Worm (Caenorhabditis elegans) whole organism, young adult: ENCODE results near the gene E02H4.4.

Source experiments
- B0035.1 ChIP-seq: sonication (generic microtip); optimal IDR thresholded peaks from 2 replicates; lab custom pipeline; 2016; ENCODE audit warnings: missing genetic modification characterization, mild to moderate bottlenecking, missing compliant biosample characterization, missing genotype, missing genetic modification reagents
- B0336.3 ChIP-seq: fragments of 200-800 bp; sonication (Bioruptor generic); IDR thresholded peaks from 2 replicates; pipeline ENCODE4 v1.3.6; 2022; ENCODE audit warnings: missing genetic modification characterization, missing compliant biosample characterization
- F10E7.11 ChIP-seq: sonication (generic microtip); optimal IDR thresholded peaks from 2 replicates; lab custom pipeline; 2017; ENCODE audit warnings: mild to moderate bottlenecking, missing genetic modification characterization, moderate library complexity, missing compliant biosample characterization
- F37B4.10 ChIP-seq: fragments of 200-800 bp; sonication (Bioruptor generic); IDR thresholded peaks from 2 replicates; pipeline ENCODE4 v1.3.6; 2022; ENCODE audit warnings: missing genetic modification characterization, missing compliant biosample characterization
- F57A8.1 ChIP-seq: fragments of 200-800 bp; sonication (Bioruptor generic); optimal IDR thresholded peaks from 2 replicates; lab custom pipeline; 2018; ENCODE audit warnings: mild to moderate bottlenecking, missing genetic modification characterization, moderate library complexity, missing compliant biosample characterization
- F57C9.4 ChIP-seq: sonication (generic microtip); optimal IDR thresholded peaks from 2 replicates; lab custom pipeline; 2017; ENCODE audit warnings: mild to moderate bottlenecking, missing genetic modification characterization, missing compliant biosample characterization
- K11D2.4 ChIP-seq: fragments of 200-800 bp; sonication (Bioruptor generic); IDR thresholded peaks from 2 replicates; pipeline ENCODE4 v1.3.6; 2022; ENCODE audit warnings: missing genetic modification reagents, missing genetic modification characterization, missing compliant biosample characterization
- K12H6.12 ChIP-seq: fragments of 200-800 bp; sonication (Bioruptor generic); optimal IDR thresholded peaks from 2 replicates; lab custom pipeline; 2018; ENCODE audit warnings: mild to moderate bottlenecking, missing genetic modification characterization, missing compliant biosample characterization
- Y56A3A.18 ChIP-seq: fragments of 200-800 bp; sonication (Bioruptor generic); IDR thresholded peaks from 2 replicates; pipeline ENCODE4 v1.3.6; 2022; ENCODE audit warnings: missing genetic modification reagents, missing genetic modification characterization, missing compliant biosample characterization
- Y67H2A.10 ChIP-seq: fragments of 200-800 bp; sonication (Bioruptor generic); conservative IDR thresholded peaks from 2 replicates; pipeline ENCODE4 v1.3.6; 2022; ENCODE audit warnings: missing genetic modification reagents, missing genetic modification characterization, missing compliant biosample characterization
- ZK185.1 ChIP-seq: sonication (generic microtip); optimal IDR thresholded peaks from 2 replicates; lab custom pipeline; 2016; ENCODE audit warnings: mild to moderate bottlenecking, missing genetic modification characterization, missing compliant biosample characterization; ENCODE audit not compliant: poor library complexity, severe bottlenecking
- akir-1 ChIP-seq: fragments of 200-800 bp; sonication (Bioruptor generic); optimal IDR thresholded peaks from 2 replicates; lab custom pipeline; 2018; ENCODE audit warnings: mild to moderate bottlenecking, missing genetic modification characterization, moderate library complexity, missing compliant biosample characterization
- ama-1 ChIP-seq, 3 experiments: fragments of 150-350 bp in 1 of 3; sonication (generic microtip) in 2 of 3; optimal IDR thresholded peaks; 2 replicates each; lab custom pipeline; 2014 to 2018; ENCODE audit warnings: missing biosample characterization in 2 of 3, missing genetic modification characterization in 2 of 3, missing genetic modification reagents in 2 of 3
- aptf-3 ChIP-seq: fragments of 200-800 bp; sonication (Bioruptor generic); IDR thresholded peaks from 2 replicates; pipeline ENCODE4 v1.3.6; 2022; ENCODE audit warnings: missing genetic modification characterization, missing compliant biosample characterization
- attf-3 ChIP-seq: fragments of 200-800 bp; sonication (Bioruptor generic); conservative IDR thresholded peaks from 2 replicates; pipeline ENCODE4 v1.3.6; 2022; ENCODE audit warnings: missing genetic modification reagents, missing genetic modification characterization, missing compliant biosample characterization
- bed-1 ChIP-seq: fragments of 200-800 bp; sonication (Bioruptor generic); IDR thresholded peaks from 2 replicates; pipeline ENCODE4 v1.3.6; 2022; ENCODE audit warnings: missing genetic modification reagents, missing genetic modification characterization, missing compliant biosample characterization
- ceh-100 ChIP-seq: fragments of 200-800 bp; sonication (Bioruptor generic); IDR thresholded peaks from 2 replicates; pipeline ENCODE4 v1.3.6; 2022; ENCODE audit warnings: missing genetic modification reagents, missing genetic modification characterization, missing compliant biosample characterization
- ceh-27 ChIP-seq: fragments of 200-800 bp; sonication (Bioruptor generic); optimal IDR thresholded peaks from 2 replicates; lab custom pipeline; 2018; ENCODE audit warnings: mild to moderate bottlenecking, missing genetic modification characterization, moderate library complexity, missing compliant biosample characterization
- ceh-40 ChIP-seq: fragments of 200-800 bp; sonication (Bioruptor generic); IDR thresholded peaks from 2 replicates; pipeline ENCODE4 v1.3.6; 2022; ENCODE audit warnings: missing genetic modification characterization, missing compliant biosample characterization
- die-1 ChIP-seq: sonication (generic microtip); optimal IDR thresholded peaks from 2 replicates; lab custom pipeline; 2016; ENCODE audit warnings: missing genotype, mild to moderate bottlenecking, missing genetic modification characterization, missing compliant biosample characterization
- dpff-1 ChIP-seq: sonication (generic microtip); optimal IDR thresholded peaks from 2 replicates; lab custom pipeline; 2017; ENCODE audit warnings: mild to moderate bottlenecking, missing genetic modification characterization, missing compliant biosample characterization
- efl-1 ChIP-seq: fragments of 150-350 bp; optimal IDR thresholded peaks from 2 replicates; lab custom pipeline; 2014; ENCODE audit warnings: missing biosample characterization, missing genetic modification reagents, missing genetic modification characterization
- egrh-3 ChIP-seq: fragments of 200-800 bp; sonication (Bioruptor generic); IDR thresholded peaks from 2 replicates; pipeline ENCODE4 v1.3.6; 2022; ENCODE audit warnings: missing genetic modification reagents, missing genetic modification characterization, missing compliant biosample characterization
- ets-4 ChIP-seq: fragments of 200-800 bp; sonication (Bioruptor generic); optimal IDR thresholded peaks from 2 replicates; lab custom pipeline; 2018; ENCODE audit warnings: mild to moderate bottlenecking, missing genetic modification characterization, missing compliant biosample characterization
- hlh-12 ChIP-seq: sonication (generic microtip); optimal IDR thresholded peaks from 2 replicates; lab custom pipeline; 2016; ENCODE audit warnings: missing genetic modification characterization, missing compliant biosample characterization
- let-607 ChIP-seq, 2 experiments: fragments of 200-800 bp in 1 of 2; sonication (Bioruptor generic) in 1 of 2; sonication (generic microtip) in 1 of 2; optimal IDR thresholded peaks; 2 replicates each; lab custom pipeline; 2016 to 2018; ENCODE audit warnings: mild to moderate bottlenecking in 2 of 2, missing compliant biosample characterization in 2 of 2, missing genetic modification characterization in 2 of 2, moderate library complexity in 2 of 2, missing genotype in 1 of 2
- lin-35 ChIP-seq, 3 experiments: fragments of 150-350 bp in 2 of 3; sonication (generic microtip) in 1 of 3; optimal IDR thresholded peaks; 2 replicates each; lab custom pipeline; 2014 to 2018; ENCODE audit warnings: missing biosample characterization in 3 of 3, missing genetic modification characterization in 3 of 3, missing genetic modification reagents in 3 of 3
- lin-40 ChIP-seq: sonication (generic microtip); optimal IDR thresholded peaks from 2 replicates; lab custom pipeline; 2016; ENCODE audit warnings: missing genetic modification characterization, mild to moderate bottlenecking, missing compliant biosample characterization, missing genotype, missing genetic modification reagents
- madf-3 ChIP-seq: fragments of 200-800 bp; sonication (Bioruptor generic); IDR thresholded peaks from 2 replicates; pipeline ENCODE4 v1.3.6; 2022; ENCODE audit warnings: missing genetic modification reagents, missing genetic modification characterization, missing compliant biosample characterization
- mcd-1 ChIP-seq: fragments of 200-800 bp; sonication (Bioruptor generic); IDR thresholded peaks from 2 replicates; pipeline ENCODE4 v1.3.6; 2022; ENCODE audit warnings: missing genetic modification reagents, missing genetic modification characterization, missing compliant biosample characterization
- mel-28 ChIP-seq: sonication (generic microtip); optimal IDR thresholded peaks from 2 replicates; lab custom pipeline; 2016; ENCODE audit warnings: borderline replicate concordance, mild to moderate bottlenecking, missing genetic modification characterization, missing compliant biosample characterization
- mxl-1 ChIP-seq: sonication (generic microtip); optimal IDR thresholded peaks from 2 replicates; lab custom pipeline; 2016; ENCODE audit warnings: missing genetic modification characterization, missing compliant biosample characterization
- nhr-179 ChIP-seq: sonication (generic microtip); optimal IDR thresholded peaks from 2 replicates; lab custom pipeline; 2016; ENCODE audit warnings: mild to moderate bottlenecking, missing genetic modification characterization, missing compliant biosample characterization
- nhr-27 ChIP-seq: fragments of 200-800 bp; sonication (Bioruptor generic); optimal IDR thresholded peaks from 2 replicates; lab custom pipeline; 2018; ENCODE audit warnings: mild to moderate bottlenecking, missing genetic modification characterization, moderate library complexity, missing compliant biosample characterization
- nhr-80 ChIP-seq: sonication (generic microtip); optimal IDR thresholded peaks from 2 replicates; lab custom pipeline; 2016; ENCODE audit warnings: missing genetic modification characterization, missing compliant biosample characterization
- nhr-90 ChIP-seq: sonication (generic microtip); optimal IDR thresholded peaks from 2 replicates; lab custom pipeline; 2016; ENCODE audit warnings: missing genotype, mild to moderate bottlenecking, missing genetic modification characterization, missing compliant biosample characterization
- pbrm-1 ChIP-seq: fragments of 200-800 bp; sonication (Bioruptor generic); IDR thresholded peaks from 2 replicates; pipeline ENCODE4 v1.3.6; 2022; ENCODE audit warnings: missing genetic modification reagents, missing genetic modification characterization, missing compliant biosample characterization
- repo-1 ChIP-seq: sonication (generic microtip); optimal IDR thresholded peaks from 2 replicates; lab custom pipeline; 2017; ENCODE audit warnings: mild to moderate bottlenecking, missing genetic modification characterization, missing compliant biosample characterization
- sdz-38 ChIP-seq: sonication (generic microtip); optimal IDR thresholded peaks from 2 replicates; lab custom pipeline; 2016; ENCODE audit warnings: missing genotype, missing genetic modification characterization, missing compliant biosample characterization
- sea-2 ChIP-seq: fragments of 200-800 bp; sonication (Bioruptor generic); IDR thresholded peaks from 2 replicates; pipeline ENCODE4 v1.3.6; 2022; ENCODE audit warnings: missing genetic modification characterization, missing compliant biosample characterization
- snpc-1.3 ChIP-seq: sonication (generic microtip); optimal IDR thresholded peaks from 2 replicates; lab custom pipeline; 2017; ENCODE audit warnings: missing genetic modification characterization, mild to moderate bottlenecking, missing compliant biosample characterization, antibody characterized with exemption, moderate library complexity, missing genotype, missing genetic modification reagents; ENCODE audit not compliant: insufficient read depth
- somi-1 ChIP-seq: fragments of 200-800 bp; sonication (Bioruptor generic); optimal IDR thresholded peaks from 2 replicates; lab custom pipeline; 2018; ENCODE audit warnings: mild to moderate bottlenecking, missing genetic modification characterization, missing compliant biosample characterization
- zfh-2 ChIP-seq: fragments of 200-800 bp; sonication (Bioruptor generic); conservative IDR thresholded peaks from 2 replicates; pipeline ENCODE4 v1.3.6; 2022; ENCODE audit warnings: missing genetic modification reagents, missing genetic modification characterization, missing compliant biosample characterization
- zim-3 ChIP-seq: sonication (generic microtip); optimal IDR thresholded peaks from 2 replicates; lab custom pipeline; 2017; ENCODE audit warnings: mild to moderate bottlenecking, missing genetic modification characterization, moderate library complexity, missing compliant biosample characterization
- ztf-28 ChIP-seq: fragments of 200-800 bp; sonication (Bioruptor generic); IDR thresholded peaks from 2 replicates; pipeline ENCODE4 v1.3.6; 2022; ENCODE audit warnings: missing genetic modification reagents, missing genetic modification characterization, missing compliant biosample characterization

E02H4.4 gene

DNA sequence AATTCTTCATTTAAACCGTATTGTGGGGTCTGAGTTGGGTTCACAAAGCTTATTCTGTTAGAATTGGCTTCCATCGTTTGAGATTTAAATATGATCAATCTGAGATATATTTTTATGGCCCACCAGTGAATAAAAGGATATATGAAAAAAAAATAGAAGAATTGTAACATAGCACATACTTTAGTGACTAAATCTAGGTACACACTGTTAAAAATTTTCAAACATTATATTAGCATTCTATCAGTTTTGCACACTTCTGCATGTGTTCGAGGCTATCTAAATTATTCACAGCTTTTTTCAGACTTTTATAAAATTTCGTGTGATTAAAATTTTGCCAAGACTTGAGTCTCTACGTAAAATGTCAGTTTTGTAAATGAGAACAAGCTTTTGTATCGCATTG lies 23.8 kb downstream of the E02H4.4 start, which contains the start of gene E02H4.2:
TSS of gene E02H4.2 (minus strand) at position 101 of the 400 bp plus-strand sequence.
- TF ChIP-seq akir-1 (GFP tag; lab: Kevin White, UChicago), result no peak
- no peak for TF ChIP-seq zim-3 (tag; lab: Kevin White, UChicago)
- no peak for TF ChIP-seq K12H6.12 (tag; lab: Kevin White, UChicago)

DNA sequence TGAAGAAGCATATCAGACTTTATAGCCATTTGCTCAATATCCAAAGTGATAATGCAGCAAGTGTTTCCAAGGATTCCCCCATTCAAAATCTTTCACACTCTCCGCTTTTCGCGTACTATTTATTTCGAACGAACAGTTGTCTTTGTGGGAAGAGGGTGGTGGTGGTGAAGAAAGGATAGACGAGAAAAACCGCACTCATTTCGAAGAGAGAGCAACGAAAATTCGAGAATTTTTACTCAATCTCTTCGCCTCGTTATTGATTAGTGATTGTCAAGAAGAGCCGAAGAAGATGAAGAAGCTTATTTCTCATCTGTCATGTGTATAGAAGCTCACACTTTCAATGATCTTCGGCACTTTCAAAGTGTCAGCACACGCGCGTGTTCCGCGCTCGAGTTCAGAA lies 30.1 kb downstream of the E02H4.4 start:
- TF ChIP-seq Y67H2A.10 (GFP tag; lab: Robert Waterston, UW) (no peak), mcd-1 (GFP tag; lab: Robert Waterston, UW) (no peak), F57A8.1 (no peak), B0035.1 (tag; lab: Kevin White, UChicago) (no peak)

DNA sequence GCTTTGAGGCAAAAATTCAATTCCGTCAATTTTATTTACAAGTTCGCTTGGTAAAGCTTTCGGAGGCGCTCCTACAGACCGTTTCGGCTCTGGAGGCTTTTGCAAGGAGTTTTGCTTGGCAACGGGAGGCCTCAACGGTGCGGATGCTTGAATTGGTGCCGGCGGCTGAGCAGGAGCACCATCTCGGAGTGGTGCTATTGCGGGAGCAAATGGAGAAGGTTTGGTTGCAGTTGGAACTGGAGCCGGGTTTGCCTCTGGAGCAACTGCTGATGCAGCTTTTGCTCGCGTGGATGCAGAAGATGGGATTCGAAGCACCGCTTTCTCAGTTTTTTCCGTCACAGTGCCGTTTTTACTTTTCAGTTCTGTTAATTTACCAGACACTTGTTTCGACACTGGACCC lies 32.2 kb downstream of the E02H4.4 start:
- TF ChIP-seq B0336.3 (GFP tag; lab: Robert Waterston, UW) (no peak), efl-1 (GFP tag; lab: Kevin White, UChicago) (no peak), F57C9.4 (tag; lab: Kevin White, UChicago) (no peak), attf-3 (GFP tag; lab: Robert Waterston, UW) (no peak), ceh-40 (GFP tag; lab: Robert Waterston, UW) (no peak), mel-28 (no peak), egrh-3 (peak; percentile 47; the same call in 1 of the 2 replicates), sea-2 (no peak), ceh-27 (GFP tag; lab: Kevin White, UChicago) (no peak), zfh-2 (GFP tag; lab: Robert Waterston, UW) (peak; percentile 69), snpc-1.3 (no peak), K11D2.4 (GFP tag; lab: Robert Waterston, UW) (no peak), lin-35 (GFP tag; optimal IDR thresholded peaks at IDR 0.05; lab: Kevin White, UChicago) (no peak), nhr-27 (tag; lab: Kevin White, UChicago) (peak; percentile 16), dpff-1 (tag; lab: Kevin White, UChicago) (no peak), bed-1 (GFP tag; lab: Robert Waterston, UW) (no peak), nhr-90 (tag; lab: Kevin White, UChicago) (no peak), F37B4.10 (no peak), mxl-1 (no peak)

DNA sequence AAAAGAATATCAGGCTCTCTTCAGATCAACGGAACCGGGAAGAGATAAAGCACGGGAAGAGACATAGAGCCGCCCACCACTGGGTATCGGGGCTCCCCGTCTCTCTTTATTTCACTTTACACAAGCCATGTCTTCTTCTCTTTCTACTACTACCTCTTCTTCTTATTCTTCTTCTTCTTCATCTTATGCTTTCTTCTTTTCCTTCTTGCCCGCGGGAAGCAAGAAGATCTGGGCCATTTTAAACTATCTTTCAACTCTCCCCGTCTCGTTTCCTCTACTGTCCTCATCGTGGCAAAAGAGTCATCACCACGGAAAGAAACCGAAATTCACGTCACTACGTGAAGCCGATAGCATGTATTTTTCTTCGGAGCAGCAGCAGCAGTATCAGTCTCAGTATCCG lies 34.9 kb downstream of the E02H4.4 start:
- TF ChIP-seq pbrm-1, result no peak
- TF ChIP-seq ets-4 (GFP tag; lab: Kevin White, UChicago), result no peak
- no peak for TF ChIP-seq die-1 (tag; lab: Kevin White, UChicago)
- peak; percentile 24 for TF ChIP-seq somi-1 (GFP tag; lab: Kevin White, UChicago)
- no peak for TF ChIP-seq aptf-3 (GFP tag; lab: Robert Waterston, UW)
- no peak for TF ChIP-seq let-607 (tag; optimal IDR thresholded peaks at IDR 0.05; lab: Kevin White, UChicago)

DNA sequence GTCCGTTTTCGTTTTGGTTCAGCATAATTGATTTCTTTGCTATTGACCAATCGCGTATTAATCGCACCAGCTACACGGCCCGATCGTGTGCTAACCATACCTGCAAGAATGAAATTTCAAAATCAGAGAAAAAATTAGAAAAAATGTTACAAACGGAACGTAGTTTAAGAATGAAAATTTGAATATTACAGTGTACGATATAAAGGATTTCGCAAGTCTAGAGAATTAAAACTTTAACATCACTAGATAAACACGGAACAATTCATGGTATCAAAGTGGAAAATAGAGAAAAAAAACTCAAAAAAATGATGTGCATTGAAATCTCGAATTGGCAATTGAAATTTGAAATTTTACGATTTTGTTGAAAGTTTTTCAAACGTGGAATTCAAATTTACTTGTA lies 38.8 kb downstream of the E02H4.4 start, which contains the start of gene madd-3:
TSS of gene madd-3 (minus strand) at position 101 of the 400 bp plus-strand sequence.
- TF ChIP-seq repo-1 (no peak), ZK185.1 (no peak), ama-1 (optimal IDR thresholded peaks at IDR 0.05; lab: Kevin White, UChicago) (no peak), ama-1 (GFP tag; optimal IDR thresholded peaks at IDR 0.05; lab: Kevin White, UChicago) (no peak), ceh-100 (GFP tag; lab: Robert Waterston, UW) (no peak), nhr-179 (tag; lab: Kevin White, UChicago) (no peak), sdz-38 (no peak), K11D2.4 (GFP tag; lab: Robert Waterston, UW) (no peak), madf-3 (GFP tag; lab: Robert Waterston, UW) (no peak), lin-40 (tag; lab: Kevin White, UChicago) (no peak), ztf-28 (GFP tag; lab: Robert Waterston, UW) (no peak), nhr-80 (tag; lab: Kevin White, UChicago) (no peak), hlh-12 (tag; lab: Kevin White, UChicago) (no peak), Y56A3A.18 (GFP tag; lab: Robert Waterston, UW) (no peak), F10E7.11 (no peak)
